Fruit fly (Drosophila melanogaster): ENCODE measurements around the gene CG12426.

CG12426 gene

dm6 chr3R:27916355-27917019 is 44.3 kb upstream of the CG12426 start, which contains the start of the genes CG5003 and mRpS22 (continued):
- TF ChIP-seq amos (GFP tag; IDR thresholded peaks at IDR 0.05; ENCODE audit: partially characterized antibody) (peak; percentile 41; the same call in 1 of the 2 replicates), CG16813 (GFP tag; IDR thresholded peaks at IDR 0.05; ENCODE audit: partially characterized antibody) (peak; percentile 46; the same call in 1 of the 3 replicates), CG1603 (tag; optimal IDR thresholded peaks at IDR 0.05) (no peak), gro (GFP tag; optimal IDR thresholded peaks at IDR 0.05) (no peak), CG4617 (GFP tag; optimal IDR thresholded peaks at IDR 0.05; ENCODE audit: borderline replicate concordance) (no peak), Opbp (GFP tag; IDR thresholded peaks at IDR 0.05; ENCODE audit: partially characterized antibody) (no peak), PHDP (tag; optimal IDR thresholded peaks at IDR 0.05) (peak; percentile 44), Ets97D (GFP tag; optimal IDR thresholded peaks at IDR 0.05) (no peak), NFAT (GFP tag; IDR thresholded peaks at IDR 0.05) (peak; percentile 42; the same call in 1 of the 2 replicates), CG10565 (GFP tag; optimal IDR thresholded peaks at IDR 0.05) (no peak), CG12299 (tag; optimal IDR thresholded peaks at IDR 0.05) (no peak), wdn (GFP tag; IDR thresholded peaks at IDR 0.05) (0 out of 2 replicates have a peak, but pooled peaks have one; percentile 6), Ptx1 (GFP tag; IDR thresholded peaks at IDR 0.05) (no peak), Fer3 (tag; optimal IDR thresholded peaks at IDR 0.05) (peak; percentile 46), CG2120 (GFP tag; optimal IDR thresholded peaks at IDR 0.05) (peak; percentile 59), caup (GFP tag; optimal IDR thresholded peaks at IDR 0.05; ENCODE audit: severe bottlenecking) (peak; percentile 39), zen (tag; optimal IDR thresholded peaks at IDR 0.05) (peak; percentile 48), CG5180 (GFP tag; optimal IDR thresholded peaks at IDR 0.05) (peak; percentile 3), Abd-B (GFP tag; optimal IDR thresholded peaks at IDR 0.05) (peak; percentile 78), oc (tag; optimal IDR thresholded peaks at IDR 0.05) (no peak), NC2α (GFP tag; optimal IDR thresholded peaks at IDR 0.05) (peak; percentile 27), CG9876 (GFP tag; optimal IDR thresholded peaks at IDR 0.05) (peak; percentile 28), CG32532 (GFP tag; IDR thresholded peaks at IDR 0.05) (peak; percentile 52), repo (GFP tag; optimal IDR thresholded peaks at IDR 0.05) (no peak), ham (GFP tag; IDR thresholded peaks at IDR 0.05) (no peak), Dip2 (GFP tag; IDR thresholded peaks at IDR 0.05) (no peak), sens-2 (GFP tag; IDR thresholded peaks at IDR 0.05) (no peak), BEAF-32 (GFP tag; optimal IDR thresholded peaks at IDR 0.05) (peak; percentile 68), Xbp1 (GFP tag; optimal IDR thresholded peaks at IDR 0.05) (peak; percentile 43), nau (GFP tag; optimal IDR thresholded peaks at IDR 0.05) (peak; percentile 11), CTCF (GFP tag; optimal IDR thresholded peaks at IDR 0.05) (no peak), CG10267 (tag; optimal IDR thresholded peaks at IDR 0.05) (peak; percentile 93), CG10431 (GFP tag; optimal IDR thresholded peaks at IDR 0.05) (peak; percentile 16), CG8290 (GFP tag; optimal IDR thresholded peaks at IDR 0.05) (no peak), CG8290 (tag; optimal IDR thresholded peaks at IDR 0.05) (peak in 1 of 2 experiments; percentile 7), Doc3 (GFP tag; IDR thresholded peaks at IDR 0.05; ENCODE audit: partially characterized antibody) (no peak), vvl (GFP tag; IDR thresholded peaks at IDR 0.05) (peak; percentile 61), trem (tag; optimal IDR thresholded peaks at IDR 0.05) (peak; percentile 11), CG4282 (GFP tag; optimal IDR thresholded peaks at IDR 0.05) (no peak), inv (GFP tag; IDR thresholded peaks at IDR 0.05; ENCODE audit: partially characterized antibody) (0 out of 2 replicates have a peak, but pooled peaks have one; percentile 30), Asciz (GFP tag; optimal IDR thresholded peaks at IDR 0.05) (no peak), hbn (GFP tag; IDR thresholded peaks at IDR 0.05; ENCODE audit: partially characterized antibody) (no peak), Eip74EF (GFP tag; optimal IDR thresholded peaks at IDR 0.05) (no peak), CG4328 (GFP tag; optimal IDR thresholded peaks at IDR 0.05) (peak; percentile 58), Hr39 (optimal IDR thresholded peaks at IDR 0.05) (no peak), Hand (GFP tag; optimal IDR thresholded peaks at IDR 0.05) (no peak), Awh (GFP tag; IDR thresholded peaks at IDR 0.05) (no peak), CG16815 (GFP tag; optimal IDR thresholded peaks at IDR 0.05) (peak; percentile 47), CG8281 (tag; optimal IDR thresholded peaks at IDR 0.05) (peak; percentile 8)

Measured in whole organism, embryonic.